Worm (Caenorhabditis elegans) whole organism, late embryonic: ENCODE results near the gene lpr-3.

Source experiments
- C08G9.2 ChIP-seq: sonication (generic microtip); optimal IDR thresholded peaks from 2 replicates; lab custom pipeline; 2016; ENCODE audit warnings: mild to moderate bottlenecking, missing genetic modification characterization, moderate library complexity, missing compliant biosample characterization
- K09A11.1 ChIP-seq: sonication (generic microtip); optimal IDR thresholded peaks from 2 replicates; lab custom pipeline; 2017; ENCODE audit warnings: antibody characterized with exemption, mild to moderate bottlenecking, missing genetic modification characterization, missing compliant biosample characterization; ENCODE audit not compliant: insufficient read depth
- T23F11.4 ChIP-seq: fragments of 200-800 bp; sonication (Bioruptor generic); optimal IDR thresholded peaks from 2 replicates; lab custom pipeline; 2018; ENCODE audit warnings: mild to moderate bottlenecking, missing genetic modification characterization, missing compliant biosample characterization
- Y22D7AL.16 ChIP-seq: sonication (generic microtip); optimal IDR thresholded peaks from 2 replicates; lab custom pipeline; 2016; ENCODE audit warnings: missing genetic modification characterization, missing compliant biosample characterization
- ceh-14 ChIP-seq: sonication (generic microtip); optimal IDR thresholded peaks from 2 replicates; lab custom pipeline; 2016; ENCODE audit warnings: missing genotype, missing genetic modification characterization, missing compliant biosample characterization
- ceh-18 ChIP-seq: sonication (generic microtip); optimal IDR thresholded peaks from 2 replicates; lab custom pipeline; 2016; ENCODE audit warnings: missing genetic modification characterization, missing compliant biosample characterization
- ceh-30 ChIP-seq: fragments of 150-350 bp; optimal IDR thresholded peaks from 2 replicates; lab custom pipeline; 2014; ENCODE audit warnings: missing biosample characterization, missing genetic modification characterization
- ceh-31 ChIP-seq: sonication (generic microtip); optimal IDR thresholded peaks from 2 replicates; lab custom pipeline; 2016; ENCODE audit warnings: missing genetic modification characterization, missing compliant biosample characterization
- ceh-48 ChIP-seq: sonication (generic microtip); optimal IDR thresholded peaks from 2 replicates; lab custom pipeline; 2016; ENCODE audit warnings: missing genetic modification characterization, inconsistent platforms, missing compliant biosample characterization
- ceh-9 ChIP-seq: sonication (generic microtip); optimal IDR thresholded peaks from 2 replicates; lab custom pipeline; 2016; ENCODE audit warnings: mild to moderate bottlenecking, missing genetic modification characterization, inconsistent platforms, missing compliant biosample characterization
- che-1 ChIP-seq: sonication (generic microtip); optimal IDR thresholded peaks from 2 replicates; lab custom pipeline; 2016; ENCODE audit warnings: mild to moderate bottlenecking, missing genetic modification characterization, missing compliant biosample characterization
- dmd-4 ChIP-seq: sonication (generic microtip); optimal IDR thresholded peaks from 2 replicates; lab custom pipeline; 2016; ENCODE audit warnings: borderline replicate concordance, missing genetic modification characterization, missing compliant biosample characterization
- dve-1 ChIP-seq: sonication (generic microtip); optimal IDR thresholded peaks from 2 replicates; lab custom pipeline; 2017; ENCODE audit warnings: antibody characterized with exemption, mild to moderate bottlenecking, missing genetic modification characterization, missing compliant biosample characterization
- elt-4 ChIP-seq: sonication (generic microtip); optimal IDR thresholded peaks from 2 replicates; lab custom pipeline; 2016; ENCODE audit warnings: missing genetic modification characterization, missing compliant biosample characterization
- ets-4 ChIP-seq: sonication (generic microtip); optimal IDR thresholded peaks from 2 replicates; lab custom pipeline; 2016; ENCODE audit warnings: missing genetic modification characterization, missing compliant biosample characterization
- eyg-1 ChIP-seq: sonication (generic microtip); optimal IDR thresholded peaks from 2 replicates; lab custom pipeline; 2016; ENCODE audit warnings: missing genotype, missing genetic modification characterization, missing compliant biosample characterization
- fkh-10 ChIP-seq: fragments of 150-350 bp; optimal IDR thresholded peaks from 2 replicates; lab custom pipeline; 2014; ENCODE audit warnings: missing biosample characterization, missing genetic modification reagents, missing genetic modification characterization
- fkh-6 ChIP-seq: sonication (generic microtip); optimal IDR thresholded peaks from 2 replicates; lab custom pipeline; 2016; ENCODE audit warnings: missing genetic modification characterization, missing compliant biosample characterization
- gmeb-2 ChIP-seq: sonication (generic microtip); optimal IDR thresholded peaks from 2 replicates; lab custom pipeline; 2016; ENCODE audit warnings: missing genetic modification characterization, inconsistent platforms, missing compliant biosample characterization
- hlh-13 ChIP-seq: fragments of 200-800 bp; sonication (Bioruptor generic); optimal IDR thresholded peaks from 2 replicates; lab custom pipeline; 2018; ENCODE audit warnings: mild to moderate bottlenecking, missing genetic modification characterization, missing compliant biosample characterization
- hlh-15 ChIP-seq: sonication (generic microtip); optimal IDR thresholded peaks from 2 replicates; lab custom pipeline; 2016; ENCODE audit warnings: missing genetic modification characterization, missing compliant biosample characterization
- hlh-8 ChIP-seq: sonication (generic microtip); optimal IDR thresholded peaks from 2 replicates; lab custom pipeline; 2016; ENCODE audit warnings: missing genotype, missing genetic modification characterization, missing compliant biosample characterization
- mec-3 ChIP-seq: sonication (generic microtip); optimal IDR thresholded peaks from 2 replicates; lab custom pipeline; 2016; ENCODE audit warnings: borderline replicate concordance, missing genetic modification characterization, missing compliant biosample characterization
- nhr-11 ChIP-seq: fragments of 150-350 bp; optimal IDR thresholded peaks from 2 replicates; lab custom pipeline; 2014; ENCODE audit warnings: missing biosample characterization, missing genetic modification characterization
- nhr-232 ChIP-seq: sonication (generic microtip); optimal IDR thresholded peaks from 2 replicates; lab custom pipeline; 2016; ENCODE audit warnings: missing genetic modification characterization, missing compliant biosample characterization
- pha-2 ChIP-seq: sonication (generic microtip); optimal IDR thresholded peaks from 2 replicates; lab custom pipeline; 2017; ENCODE audit warnings: mild to moderate bottlenecking, missing genetic modification characterization, missing compliant biosample characterization
- pqm-1 ChIP-seq: sonication (generic microtip); optimal IDR thresholded peaks from 2 replicates; lab custom pipeline; 2016; ENCODE audit warnings: missing genetic modification characterization, missing compliant biosample characterization
- ref-2 ChIP-seq: sonication (generic microtip); optimal IDR thresholded peaks from 2 replicates; lab custom pipeline; 2016; ENCODE audit warnings: missing genetic modification characterization, missing compliant biosample characterization
- sdc-2 ChIP-seq: sonication (generic microtip); optimal IDR thresholded peaks from 2 replicates; lab custom pipeline; 2016; ENCODE audit warnings: missing genotype, missing genetic modification characterization, missing compliant biosample characterization
- syd-9 ChIP-seq: sonication (generic microtip); optimal IDR thresholded peaks from 2 replicates; lab custom pipeline; 2016; ENCODE audit warnings: mild to moderate bottlenecking, missing genetic modification characterization, moderate library complexity, missing compliant biosample characterization
- tbx-7 ChIP-seq: sonication (generic microtip); optimal IDR thresholded peaks from 2 replicates; lab custom pipeline; 2016; ENCODE audit warnings: missing genotype, missing genetic modification characterization, missing compliant biosample characterization
- unc-42 ChIP-seq: sonication (generic microtip); optimal IDR thresholded peaks from 2 replicates; lab custom pipeline; 2016; ENCODE audit warnings: missing genotype, missing genetic modification characterization, missing compliant biosample characterization
- zip-5 ChIP-seq: sonication (generic microtip); optimal IDR thresholded peaks from 2 replicates; lab custom pipeline; 2016; ENCODE audit warnings: missing genetic modification characterization, missing compliant biosample characterization
- ztf-16 ChIP-seq: sonication (generic microtip); optimal IDR thresholded peaks from 2 replicates; lab custom pipeline; 2017; ENCODE audit warnings: missing genetic modification characterization, missing compliant biosample characterization

lpr-3 gene

ce11 chrX:11076491-11076890 is 19.3 kb downstream of the lpr-3 start, which contains the start of gene W04G3.12:
W04G3.12 (minus strand) TSS chrX:11076801.
- no peak for TF ChIP-seq unc-42 (tag; lab: Kevin White, UChicago)
- TF ChIP-seq, all 69 proteins: peak for 0

ce11 chrX:11078150-11078549 is 20.9 kb downstream of the lpr-3 start, which contains the start of gene W04G3.10:
W04G3.10 (minus strand) TSS chrX:11078250.
- TF ChIP-seq pha-2 (tag; lab: Kevin White, UChicago) (no peak), Y22D7AL.16 (tag; lab: Kevin White, UChicago) (no peak), C08G9.2 (tag; lab: Kevin White, UChicago) (no peak), dve-1 (no peak), pqm-1 (tag; lab: Kevin White, UChicago) (no peak), fkh-6 (no peak), eyg-1 (tag; lab: Kevin White, UChicago) (no peak), dmd-4 (tag; lab: Kevin White, UChicago) (no peak), ceh-14 (no peak)

ce11 chrX:11079667-11080066 is 22.5 kb downstream of the lpr-3 start, which contains the start of gene W04G3.13:
W04G3.13 (minus strand) TSS chrX:11079767.
- no peak for TF ChIP-seq elt-4 (tag; lab: Kevin White, UChicago)
- no peak for TF ChIP-seq zip-5 (tag; lab: Kevin White, UChicago)
- TF ChIP-seq tbx-7, result no peak
- TF ChIP-seq sdc-2, result no peak
- TF ChIP-seq ceh-18 (tag; lab: Kevin White, UChicago), result no peak
- no peak for TF ChIP-seq eyg-1 (tag; lab: Kevin White, UChicago)
- no peak for TF ChIP-seq nhr-11 (tag; lab: Kevin White, UChicago)
- no peak for TF ChIP-seq ceh-31 (tag; lab: Kevin White, UChicago)
- no peak for TF ChIP-seq hlh-8
- TF ChIP-seq K09A11.1, result no peak
- no peak for TF ChIP-seq ztf-16 (tag; lab: Kevin White, UChicago)
- TF ChIP-seq gmeb-2 (tag; lab: Kevin White, UChicago), result no peak
- TF ChIP-seq mec-3 (tag; lab: Kevin White, UChicago), result no peak

DNA sequence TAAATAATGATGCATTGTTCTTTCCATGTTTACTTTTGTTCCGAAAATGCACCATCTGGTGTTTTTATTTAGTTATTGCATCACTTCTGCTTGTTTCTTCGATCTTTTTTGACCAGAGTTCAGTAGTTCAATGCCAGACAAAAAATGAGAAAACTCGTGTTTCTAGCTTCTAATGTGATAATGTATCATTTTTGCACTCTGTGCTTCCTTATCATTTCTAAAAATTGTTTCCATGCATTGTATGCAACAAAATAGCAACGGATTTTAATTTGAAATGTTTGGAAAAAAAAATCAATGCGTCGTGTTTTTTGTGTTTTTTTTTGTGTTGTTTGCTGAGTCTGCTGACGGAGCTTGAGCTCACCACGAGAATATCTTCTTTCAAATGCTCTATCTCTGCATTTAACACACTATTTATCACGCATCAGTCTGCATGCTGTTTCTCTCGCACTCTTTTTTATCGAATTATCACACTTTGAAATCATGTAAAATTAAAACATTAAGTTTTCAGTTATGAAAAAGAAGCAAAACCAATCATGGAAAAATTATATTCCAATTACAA is 23.0 kb downstream of the lpr-3 start, which contains the start of gene sulp-7:
sulp-7 (plus strand) TSS at position 509 of the 559 bp plus-strand sequence.
- TF ChIP-seq ceh-48 (tag; lab: Kevin White, UChicago) (no peak), hlh-13 (no peak), ceh-9 (tag; lab: Kevin White, UChicago) (no peak), hlh-8 (no peak)
- TF ChIP-seq, all 69 proteins: peak for 0

ce11 chrX:11085162-11085561 is 28.0 kb downstream of the lpr-3 start, which contains the start of gene W04G3.7:
W04G3.7 (minus strand) TSS chrX:11085262.
- no peak for TF ChIP-seq ceh-30
- no peak for TF ChIP-seq syd-9 (tag; lab: Kevin White, UChicago)
- no peak for TF ChIP-seq hlh-8
- TF ChIP-seq ets-4, result no peak
- TF ChIP-seq hlh-13, result no peak
- TF ChIP-seq T23F11.4 (GFP tag; lab: Kevin White, UChicago), result no peak
- TF ChIP-seq che-1 (tag; lab: Kevin White, UChicago), result no peak
- no peak for TF ChIP-seq ref-2 (tag; lab: Kevin White, UChicago)
- no peak for TF ChIP-seq fkh-10 (GFP tag; lab: Kevin White, UChicago)
- TF ChIP-seq gmeb-2 (tag; lab: Kevin White, UChicago), result no peak
- no peak for TF ChIP-seq nhr-232 (tag; lab: Kevin White, UChicago)
- no peak for TF ChIP-seq hlh-15 (tag; lab: Kevin White, UChicago)
- no peak for TF ChIP-seq unc-42 (tag; lab: Kevin White, UChicago)
